Worm (Caenorhabditis elegans) whole organism, L1 larva: ENCODE measurements around the gene col-127.

Source experiments
- C34B4.2 ChIP-seq: sonication (generic microtip); optimal IDR thresholded peaks from 2 replicates; lab custom pipeline; 2017; ENCODE audit warnings: mild to moderate bottlenecking, missing genetic modification characterization, missing compliant biosample characterization
- F16B12.6 ChIP-seq: fragments of 150-350 bp; optimal IDR thresholded peaks from 2 replicates; lab custom pipeline; 2014; ENCODE audit warnings: missing biosample characterization, missing genetic modification characterization
- Y116A8C.19 ChIP-seq: sonication (generic microtip); optimal IDR thresholded peaks from 2 replicates; lab custom pipeline; 2016; ENCODE audit warnings: missing compliant biosample characterization, missing genetic modification characterization, borderline replicate concordance
- aha-1 ChIP-seq: fragments of 150-350 bp; optimal IDR thresholded peaks from 2 replicates; lab custom pipeline; 2014; ENCODE audit warnings: missing biosample characterization, missing genetic modification characterization
- alr-1 ChIP-seq: fragments of 200-800 bp; sonication (Bioruptor generic); optimal IDR thresholded peaks from 2 replicates; lab custom pipeline; 2018; ENCODE audit warnings: borderline replicate concordance, mild to moderate bottlenecking, missing genetic modification characterization, missing compliant biosample characterization
- aly-2 ChIP-seq: fragments of 150-350 bp; optimal IDR thresholded peaks from 2 replicates; lab custom pipeline; 2014; ENCODE audit warnings: missing biosample characterization, missing genetic modification characterization
- ceh-63 ChIP-seq: fragments of 200-800 bp; sonication (Bioruptor generic); optimal IDR thresholded peaks from 2 replicates; lab custom pipeline; 2018; ENCODE audit warnings: mild to moderate bottlenecking, missing genetic modification characterization, missing compliant biosample characterization
- ceh-8 ChIP-seq: fragments of 200-800 bp; sonication (Bioruptor generic); optimal IDR thresholded peaks from 2 replicates; lab custom pipeline; 2018; ENCODE audit warnings: mild to moderate bottlenecking, missing genetic modification characterization, moderate library complexity, missing compliant biosample characterization
- ceh-82 ChIP-seq, 3 experiments: fragments of 150-350 bp in 1 of 3; sonication (generic microtip) in 2 of 3; optimal IDR thresholded peaks; 2 replicates each; lab custom pipeline; 2014 to 2017; ENCODE audit warnings: missing biosample characterization in 3 of 3, missing genetic modification characterization in 3 of 3
- dpl-1 ChIP-seq, 3 experiments: fragments of 150-350 bp in 2 of 3; sonication (generic microtip) in 1 of 3; optimal IDR thresholded peaks; 2 replicates each; lab custom pipeline; 2014 to 2017; ENCODE audit warnings: missing biosample characterization in 3 of 3, missing genetic modification characterization in 3 of 3, missing genetic modification reagents in 3 of 3
- dsc-1 ChIP-seq: sonication (generic microtip); optimal IDR thresholded peaks from 2 replicates; lab custom pipeline; 2016; ENCODE audit warnings: mild to moderate bottlenecking, missing genetic modification characterization, missing compliant biosample characterization
- efl-1 ChIP-seq, 4 experiments: fragments of 150-350 bp; optimal IDR thresholded peaks in 3 of 4; peaks in 1 of 4; 1 replicate in 1 of 4; 2 replicates in 3 of 4; lab custom pipeline; 2014; ENCODE audit warnings: missing biosample characterization in 2 of 4, missing genetic modification characterization in 2 of 4, missing genetic modification reagents in 2 of 4
- efl-3 ChIP-seq: fragments of 200-800 bp; sonication (Bioruptor generic); optimal IDR thresholded peaks from 2 replicates; lab custom pipeline; 2018; ENCODE audit warnings: mild to moderate bottlenecking, missing genetic modification characterization, missing compliant biosample characterization
- egl-13 ChIP-seq: sonication (generic microtip); optimal IDR thresholded peaks from 2 replicates; lab custom pipeline; 2016; ENCODE audit warnings: missing genotype, missing genetic modification reagents, missing genetic modification characterization, missing compliant biosample characterization
- elt-2 ChIP-seq: sonication (generic microtip); optimal IDR thresholded peaks from 2 replicates; lab custom pipeline; 2016; ENCODE audit warnings: missing genetic modification characterization, mild to moderate bottlenecking, inconsistent platforms, missing compliant biosample characterization, missing genetic modification reagents
- ets-5 ChIP-seq: fragments of 200-800 bp; sonication (Bioruptor generic); IDR thresholded peaks from 2 replicates; pipeline ENCODE4 v1.3.6; 2022; ENCODE audit warnings: missing genetic modification characterization, missing compliant biosample characterization
- fkh-10 ChIP-seq: sonication (generic microtip); optimal IDR thresholded peaks from 2 replicates; lab custom pipeline; 2017; ENCODE audit warnings: missing biosample characterization, missing genetic modification reagents, missing genetic modification characterization
- fkh-8 ChIP-seq: sonication (generic microtip); optimal IDR thresholded peaks from 2 replicates; lab custom pipeline; 2016; ENCODE audit warnings: mild to moderate bottlenecking, missing genetic modification characterization, missing compliant biosample characterization
- fos-1 ChIP-seq: fragments of 150-350 bp; optimal IDR thresholded peaks from 2 replicates; lab custom pipeline; 2014; ENCODE audit warnings: missing biosample characterization, missing genetic modification characterization
- grh-1 ChIP-seq: fragments of 200-800 bp; sonication (Bioruptor generic); IDR thresholded peaks from 2 replicates; pipeline ENCODE4 v1.3.6; 2022; ENCODE audit warnings: missing genetic modification reagents, missing genetic modification characterization, missing compliant biosample characterization
- hlh-4 ChIP-seq: sonication (generic microtip); optimal IDR thresholded peaks from 2 replicates; lab custom pipeline; 2016; ENCODE audit warnings: mild to moderate bottlenecking, missing genetic modification characterization, missing compliant biosample characterization
- irx-1 ChIP-seq: sonication (generic microtip); optimal IDR thresholded peaks from 2 replicates; lab custom pipeline; 2016; ENCODE audit warnings: missing genetic modification characterization, missing compliant biosample characterization
- isw-1 ChIP-seq: fragments of 200-800 bp; sonication (Bioruptor generic); IDR thresholded peaks from 2 replicates; pipeline ENCODE4 v1.3.6; 2022; ENCODE audit warnings: missing genetic modification characterization, missing compliant biosample characterization
- lin-13 ChIP-seq: fragments of 150-350 bp; optimal IDR thresholded peaks from 2 replicates; lab custom pipeline; 2014; ENCODE audit warnings: missing biosample characterization, missing genetic modification reagents, missing genetic modification characterization
- lin-35 ChIP-seq, 2 experiments: fragments of 150-350 bp; optimal IDR thresholded peaks; 2 replicates each; lab custom pipeline; 2014; ENCODE audit warnings: missing biosample characterization in 2 of 2, missing genetic modification characterization in 2 of 2, missing genetic modification reagents in 2 of 2
- lir-3 ChIP-seq: sonication (generic microtip); optimal IDR thresholded peaks from 2 replicates; lab custom pipeline; 2016; ENCODE audit warnings: mild to moderate bottlenecking, missing genetic modification characterization, moderate library complexity, missing compliant biosample characterization; ENCODE audit not compliant: poor library complexity
- mab-9 ChIP-seq: fragments of 200-800 bp; sonication (Bioruptor generic); IDR thresholded peaks from 2 replicates; pipeline ENCODE4 v1.3.6; 2022; ENCODE audit warnings: missing genetic modification reagents, missing genetic modification characterization, missing compliant biosample characterization
- mdl-1 ChIP-seq, 2 experiments: fragments of 150-350 bp; optimal IDR thresholded peaks; 2 replicates each; lab custom pipeline; 2014 to 2017; ENCODE audit warnings: missing biosample characterization in 2 of 2, missing genetic modification characterization in 2 of 2, inconsistent platforms in 1 of 2
- nhr-11 ChIP-seq: fragments of 150-350 bp; optimal IDR thresholded peaks from 2 replicates; lab custom pipeline; 2014; ENCODE audit warnings: missing biosample characterization, missing genetic modification characterization
- nhr-77 ChIP-seq: fragments of 150-350 bp; optimal IDR thresholded peaks from 2 replicates; lab custom pipeline; 2014; ENCODE audit warnings: missing biosample characterization, missing genetic modification characterization
- nhr-85 ChIP-seq: sonication (generic microtip); peaks from one replicate; lab custom pipeline; 2016; ENCODE audit warnings: missing genetic modification characterization, inconsistent platforms, missing compliant biosample characterization
- pag-3 ChIP-seq: sonication (generic microtip); optimal IDR thresholded peaks from 2 replicates; lab custom pipeline; 2017; ENCODE audit warnings: missing genetic modification characterization, mild to moderate bottlenecking, missing compliant biosample characterization, antibody characterized with exemption, borderline replicate concordance; ENCODE audit not compliant: insufficient read depth
- pax-3 ChIP-seq: fragments of 200-800 bp; sonication (Bioruptor generic); optimal IDR thresholded peaks from 2 replicates; lab custom pipeline; 2018; ENCODE audit warnings: mild to moderate bottlenecking, missing genetic modification characterization, moderate library complexity, missing compliant biosample characterization
- pqm-1 ChIP-seq: sonication (generic microtip); optimal IDR thresholded peaks from 3 replicates; lab custom pipeline; 2017; ENCODE audit warnings: missing biosample characterization, missing genetic modification characterization
- rnt-1 ChIP-seq: sonication (generic microtip); optimal IDR thresholded peaks from 2 replicates; lab custom pipeline; 2016; ENCODE audit warnings: mild to moderate bottlenecking, missing genetic modification characterization, moderate library complexity, missing compliant biosample characterization
- snpc-4 ChIP-seq: fragments of 150-350 bp; optimal IDR thresholded peaks from 2 replicates; lab custom pipeline; 2014; ENCODE audit warnings: missing biosample characterization, missing genetic modification characterization
- sox-4 ChIP-seq: sonication (generic microtip); optimal IDR thresholded peaks from 2 replicates; lab custom pipeline; 2016; ENCODE audit warnings: missing genetic modification characterization, missing compliant biosample characterization
- tlp-1 ChIP-seq: fragments of 150-350 bp; optimal IDR thresholded peaks from 2 replicates; lab custom pipeline; 2014; ENCODE audit warnings: missing biosample characterization, missing genetic modification characterization
- unc-130 ChIP-seq: fragments of 150-350 bp; optimal IDR thresholded peaks from 2 replicates; lab custom pipeline; 2017; ENCODE audit warnings: missing biosample characterization, missing genetic modification characterization, inconsistent platforms
- unc-30 ChIP-seq: sonication (generic microtip); optimal IDR thresholded peaks from 2 replicates; lab custom pipeline; 2017; ENCODE audit warnings: missing biosample characterization, missing genetic modification characterization
- unc-62 ChIP-seq: fragments of 150-350 bp; optimal IDR thresholded peaks from 2 replicates; lab custom pipeline; 2014; ENCODE audit warnings: missing biosample characterization, missing genetic modification reagents, missing genetic modification characterization
- unc-86 ChIP-seq: sonication (generic microtip); optimal IDR thresholded peaks from 2 replicates; lab custom pipeline; 2016; ENCODE audit warnings: missing genetic modification characterization, missing compliant biosample characterization
- unc-98 ChIP-seq: fragments of 200-800 bp; sonication (Bioruptor generic); IDR thresholded peaks from 2 replicates; pipeline ENCODE4 v1.3.6; 2022; ENCODE audit warnings: missing genetic modification characterization, missing compliant biosample characterization
- vab-15 ChIP-seq: sonication (generic microtip); optimal IDR thresholded peaks from 2 replicates; lab custom pipeline; 2017; ENCODE audit warnings: missing genotype, mild to moderate bottlenecking, missing genetic modification characterization, missing compliant biosample characterization
- xbp-1 ChIP-seq: sonication (generic microtip); optimal IDR thresholded peaks from 2 replicates; lab custom pipeline; 2016; ENCODE audit warnings: missing genetic modification characterization, missing compliant biosample characterization
- ztf-11 ChIP-seq, 2 experiments: sonication (generic microtip); optimal IDR thresholded peaks; 2 replicates each; lab custom pipeline; 2016 to 2017; ENCODE audit warnings: missing genetic modification characterization in 2 of 2, missing biosample characterization in 1 of 2, missing compliant biosample characterization in 1 of 2
- ztf-4 ChIP-seq: fragments of 150-350 bp; optimal IDR thresholded peaks from 2 replicates; lab custom pipeline; 2014; ENCODE audit warnings: missing biosample characterization, missing genetic modification characterization

The col-127 gene

ce11 chrIV:11266090-11266489 is at the start of gene col-127:
Gene col-127, minus strand, starts transcription at chrIV:11266190.
- TF ChIP-seq dpl-1 (GFP tag; optimal IDR thresholded peaks at IDR 0.05; lab: Kevin White, UChicago) (no peak), Y116A8C.19 (tag; lab: Kevin White, UChicago) (no peak), grh-1 (GFP tag; lab: Robert Waterston, UW) (no peak), pqm-1 (tag; lab: Kevin White, UChicago) (no peak), aha-1 (no peak), sox-4 (tag; lab: Kevin White, UChicago) (no peak), vab-15 (tag; lab: Kevin White, UChicago) (no peak)

- no peak for TF ChIP-seq lin-35 (GFP tag; optimal IDR thresholded peaks at IDR 0.05; lab: Kevin White, UChicago)
- TF ChIP-seq efl-1 (optimal IDR thresholded peaks at IDR 0.05; lab: Kevin White, UChicago): no peak
- TF ChIP-seq efl-1 (GFP tag; optimal IDR thresholded peaks at IDR 0.05 in 1 of 2; lab: Kevin White, UChicago): peak in 1 of 2 experiments; percentile 90
- peak; percentile 80 for TF ChIP-seq nhr-85 (tag; lab: Kevin White, UChicago)
- TF ChIP-seq F16B12.6: no peak
- peak in 1 of 2 experiments; percentile 26 for TF ChIP-seq ztf-11 (tag; optimal IDR thresholded peaks at IDR 0.05; lab: Kevin White, UChicago)
- TF ChIP-seq dsc-1 (tag; lab: Kevin White, UChicago): no peak
These were observed 49.7 kb upstream of the col-127 start for ce11 chrIV:11315688-11316087.

ce11 chrIV:11314885-11315284 is 48.9 kb upstream of the col-127 start, which contains the start of the genes B0035.3, B0035.22 and pfd-4:
Gene B0035.3, minus strand, starts transcription at chrIV:11314998.
Gene B0035.22, plus strand, starts transcription at chrIV:11315153.
Gene pfd-4, plus strand, starts transcription at chrIV:11315207.
- TF ChIP-seq pax-3 (tag; lab: Kevin White, UChicago) (peak; percentile 73), fkh-8 (peak; percentile 39), fos-1 (tag; lab: Kevin White, UChicago) (peak; percentile 11), nhr-77 (tag; lab: Kevin White, UChicago) (no peak), alr-1 (tag; lab: Kevin White, UChicago) (no peak), lin-13 (GFP tag; lab: Kevin White, UChicago) (no peak), ets-5 (GFP tag; lab: Robert Waterston, UW) (no peak), mab-9 (GFP tag; lab: Robert Waterston, UW) (no peak), ztf-4 (tag; lab: Kevin White, UChicago) (no peak), dsc-1 (tag; lab: Kevin White, UChicago) (peak; percentile 80), nhr-11 (tag; lab: Kevin White, UChicago) (no peak), unc-130 (tag; lab: Kevin White, UChicago) (peak; percentile 45), isw-1 (GFP tag; lab: Robert Waterston, UW) (no peak), egl-13 (tag; lab: Kevin White, UChicago) (peak; percentile 70), fkh-10 (no peak), unc-86 (tag; lab: Kevin White, UChicago) (peak; percentile 49), snpc-4 (tag; lab: Kevin White, UChicago) (peak; percentile 44), mdl-1 (tag; optimal IDR thresholded peaks at IDR 0.05; lab: Kevin White, UChicago) (peak in 1 of 2 experiments; percentile 3), Y116A8C.19 (tag; lab: Kevin White, UChicago) (peak; percentile 46), ceh-63 (GFP tag; lab: Kevin White, UChicago) (no peak), unc-98 (GFP tag; lab: Robert Waterston, UW) (no peak), hlh-4 (tag; lab: Kevin White, UChicago) (no peak), C34B4.2 (tag; lab: Kevin White, UChicago) (no peak), efl-1 (optimal IDR thresholded peaks at IDR 0.05; lab: Kevin White, UChicago) (peak; percentile 14 to 60), efl-1 (GFP tag; optimal IDR thresholded peaks at IDR 0.05 in 1 of 2; lab: Kevin White, UChicago) (peak; percentile 45 to 73), pag-3 (tag; lab: Kevin White, UChicago) (no peak), unc-62 (GFP tag; lab: Kevin White, UChicago) (no peak), efl-3 (GFP tag; lab: Kevin White, UChicago) (no peak), ceh-82 (tag; optimal IDR thresholded peaks at IDR 0.05; lab: Kevin White, UChicago) (peak in 1 of 3 experiments; percentile 30), aly-2 (peak; percentile 33), ceh-8 (GFP tag; lab: Kevin White, UChicago) (no peak), lir-3 (tag; lab: Kevin White, UChicago) (peak; percentile 90), pqm-1 (tag; lab: Kevin White, UChicago) (no peak), F16B12.6 (no peak), elt-2 (no peak), xbp-1 (tag; lab: Kevin White, UChicago) (peak; percentile 72), tlp-1 (tag; lab: Kevin White, UChicago) (no peak), unc-30 (tag; lab: Kevin White, UChicago) (no peak), irx-1 (tag; lab: Kevin White, UChicago) (peak; percentile 83), rnt-1 (tag; lab: Kevin White, UChicago) (peak; percentile 94)
